ENCODE assay signal across 1 fruit fly cellular context in genomic region chr3R:4989150-4990017, dm6.
TF ChIP-seq lines count a peak whose summit lies in the region.

No protein-coding gene starts in this region.

TF ChIP-seq in whole organism, embryonic, 481 proteins besides CTCF, POLR2A, EP300 and RAD21 (continued from another document and continues in another):
- TF ChIP-seq vvl (GFP tag; IDR thresholded peaks at IDR 0.05; lab: Robert Waterston, UW) = no peak
- no peak for TF ChIP-seq CG1024 (GFP tag; IDR thresholded peaks at IDR 0.05; lab: Robert Waterston, UW)
- TF ChIP-seq CG2202 (tag; optimal IDR thresholded peaks at IDR 0.05; lab: Kevin White, UChicago) = peak; percentile 57
- TF ChIP-seq H2.0 (GFP tag; IDR thresholded peaks at IDR 0.05; lab: Robert Waterston, UW) = no peak
- TF ChIP-seq en (GFP tag; optimal IDR thresholded peaks at IDR 0.05; lab: Kevin White, UChicago) = peak; percentile 36
- TF ChIP-seq pb (GFP tag; optimal IDR thresholded peaks at IDR 0.05; lab: Kevin White, UChicago) = no peak
- TF ChIP-seq nmo (GFP tag; optimal IDR thresholded peaks at IDR 0.05; lab: Kevin White, UChicago) = peak; percentile 80
- no peak for TF ChIP-seq CG8478 (optimal IDR thresholded peaks at IDR 0.05; lab: Kevin White, UChicago)
- no peak for TF ChIP-seq CG9932 (GFP tag; IDR thresholded peaks at IDR 0.05; lab: Robert Waterston, UW)
- no peak for TF ChIP-seq amos (GFP tag; IDR thresholded peaks at IDR 0.05; lab: Robert Waterston, UW; ENCODE audit: partially characterized antibody)
- no peak for TF ChIP-seq Dfd (GFP tag; optimal IDR thresholded peaks at IDR 0.05; lab: Kevin White, UChicago)
- TF ChIP-seq fd3F (GFP tag; optimal IDR thresholded peaks at IDR 0.05; lab: Kevin White, UChicago) = no peak
- TF ChIP-seq CG4854 (GFP tag; optimal IDR thresholded peaks at IDR 0.05; lab: Kevin White, UChicago) = no peak
- TF ChIP-seq crp (GFP tag; optimal IDR thresholded peaks at IDR 0.05; lab: Kevin White, UChicago) = no peak
- peak; percentile 13 for TF ChIP-seq abd-A (tag; optimal IDR thresholded peaks at IDR 0.05; lab: Kevin White, UChicago)
- TF ChIP-seq Awh (GFP tag; IDR thresholded peaks at IDR 0.05; lab: Robert Waterston, UW) = peak; percentile 30; the same call in 1 of the 2 replicates
- TF ChIP-seq CG12391 (tag; optimal IDR thresholded peaks at IDR 0.05; lab: Kevin White, UChicago) = peak; percentile 77
- no peak for TF ChIP-seq bowl (GFP tag; IDR thresholded peaks at IDR 0.05; lab: Robert Waterston, UW)
- TF ChIP-seq CG5245 (GFP tag; optimal IDR thresholded peaks at IDR 0.05; lab: Kevin White, UChicago) = peak; percentile 14
- peak; percentile 71 for TF ChIP-seq CG31441 (GFP tag; IDR thresholded peaks at IDR 0.05; lab: Robert Waterston, UW)
- TF ChIP-seq CG12219 (GFP tag; optimal IDR thresholded peaks at IDR 0.05; lab: Kevin White, UChicago) = no peak
- TF ChIP-seq CG15696 (tag; optimal IDR thresholded peaks at IDR 0.05; lab: Kevin White, UChicago) = peak; percentile 82
- no peak for TF ChIP-seq CG17802 (tag; optimal IDR thresholded peaks at IDR 0.05; lab: Kevin White, UChicago)
- TF ChIP-seq CG17612 (GFP tag; IDR thresholded peaks at IDR 0.05; lab: Robert Waterston, UW) = no peak
- no peak for TF ChIP-seq luna (GFP tag; optimal IDR thresholded peaks at IDR 0.05; lab: Kevin White, UChicago)
- TF ChIP-seq HLH4C (GFP tag; IDR thresholded peaks at IDR 0.05; lab: Robert Waterston, UW; ENCODE audit: partially characterized antibody) = no peak
- no peak for TF ChIP-seq cas (GFP tag; IDR thresholded peaks at IDR 0.05; lab: Robert Waterston, UW)
- no peak for TF ChIP-seq CG16779 (GFP tag; IDR thresholded peaks at IDR 0.05; lab: Robert Waterston, UW)
- TF ChIP-seq Optix (GFP tag; IDR thresholded peaks at IDR 0.05; lab: Robert Waterston, UW) = no peak
- no peak for TF ChIP-seq CG3065 (GFP tag; optimal IDR thresholded peaks at IDR 0.05; lab: Kevin White, UChicago)
- no peak for TF ChIP-seq HHEX (GFP tag; optimal IDR thresholded peaks at IDR 0.05; lab: Kevin White, UChicago)
- no peak; the same call in 3 of the 4 replicates for TF ChIP-seq Gug (GFP tag; IDR thresholded peaks at IDR 0.05; lab: Robert Waterston, UW)
- no peak for TF ChIP-seq CG11695 (GFP tag; IDR thresholded peaks at IDR 0.05; lab: Robert Waterston, UW)
- no peak for TF ChIP-seq Oaz (GFP tag; IDR thresholded peaks at IDR 0.05; lab: Robert Waterston, UW)
- TF ChIP-seq al (GFP tag; IDR thresholded peaks at IDR 0.05; lab: Robert Waterston, UW) = no peak
- TF ChIP-seq CG1792 (GFP tag; optimal IDR thresholded peaks at IDR 0.05; lab: Kevin White, UChicago) = no peak
- TF ChIP-seq mld (GFP tag; IDR thresholded peaks at IDR 0.05; lab: Robert Waterston, UW; ENCODE audit: partially characterized antibody) = no peak
- no peak for TF ChIP-seq Jarid2 (GFP tag; optimal IDR thresholded peaks at IDR 0.05; lab: Kevin White, UChicago)
- TF ChIP-seq NfI (GFP tag; optimal IDR thresholded peaks at IDR 0.05; lab: Kevin White, UChicago) = no peak
- 0 out of 2 replicates have a peak, but pooled peaks have one; percentile 25 for TF ChIP-seq onecut (GFP tag; IDR thresholded peaks at IDR 0.05; lab: Robert Waterston, UW)
- no peak for TF ChIP-seq CG18011 (GFP tag; optimal IDR thresholded peaks at IDR 0.05; lab: Kevin White, UChicago)
- TF ChIP-seq CG7372 (GFP tag; IDR thresholded peaks at IDR 0.05; lab: Robert Waterston, UW) = no peak
- no peak for TF ChIP-seq gsb (GFP tag; IDR thresholded peaks at IDR 0.05; lab: Robert Waterston, UW)
- peak in 1 of 3 experiments; percentile 92 for TF ChIP-seq lola (GFP tag; optimal IDR thresholded peaks at IDR 0.05; lab: Kevin White, UChicago)
- peak; percentile 54 for TF ChIP-seq org-1 (GFP tag; optimal IDR thresholded peaks at IDR 0.05; lab: Kevin White, UChicago)
- peak; percentile 57 for TF ChIP-seq CHES-1-like (GFP tag; optimal IDR thresholded peaks at IDR 0.05; lab: Kevin White, UChicago)
- TF ChIP-seq HLH3B (GFP tag; IDR thresholded peaks at IDR 0.05; lab: Robert Waterston, UW) = no peak
- TF ChIP-seq gcm2 (GFP tag; optimal IDR thresholded peaks at IDR 0.05; lab: Kevin White, UChicago) = no peak
- TF ChIP-seq esg (GFP tag; conservative IDR thresholded peaks at IDR 0.05; lab: Robert Waterston, UW) = no peak; the same call in 1 of the 2 replicates
- TF ChIP-seq sr (GFP tag; IDR thresholded peaks at IDR 0.05; lab: Robert Waterston, UW) = no peak
- TF ChIP-seq lilli (GFP tag; optimal IDR thresholded peaks at IDR 0.05; lab: Kevin White, UChicago) = peak; percentile 49
- no peak for TF ChIP-seq CG2129 (GFP tag; IDR thresholded peaks at IDR 0.05; lab: Robert Waterston, UW; ENCODE audit: partially characterized antibody)
- TF ChIP-seq CG7745 (tag; optimal IDR thresholded peaks at IDR 0.05; lab: Kevin White, UChicago) = no peak
- peak; percentile 51 for TF ChIP-seq btn (GFP tag; optimal IDR thresholded peaks at IDR 0.05; lab: Kevin White, UChicago)
- no peak for TF ChIP-seq CG10431 (GFP tag; optimal IDR thresholded peaks at IDR 0.05; lab: Kevin White, UChicago)
- TF ChIP-seq HmgZ (tag; optimal IDR thresholded peaks at IDR 0.05; lab: Kevin White, UChicago) = no peak
- TF ChIP-seq cato (GFP tag; optimal IDR thresholded peaks at IDR 0.05; lab: Kevin White, UChicago; ENCODE audit: borderline replicate concordance) = peak; percentile 16
- no peak for TF ChIP-seq br (optimal IDR thresholded peaks at IDR 0.05; lab: Kevin White, UChicago)
- TF ChIP-seq sc (optimal IDR thresholded peaks at IDR 0.05; lab: Kevin White, UChicago) = no peak
- peak; percentile 15 for TF ChIP-seq sc (GFP tag; optimal IDR thresholded peaks at IDR 0.05; lab: Kevin White, UChicago)
- no peak for TF ChIP-seq sim (GFP tag; IDR thresholded peaks at IDR 0.05; lab: Robert Waterston, UW)
- TF ChIP-seq row (GFP tag; IDR thresholded peaks at IDR 0.05; lab: Robert Waterston, UW) = peak; percentile 57
- no peak for TF ChIP-seq bbx (GFP tag; IDR thresholded peaks at IDR 0.05; lab: Robert Waterston, UW; ENCODE audit: partially characterized antibody)
- TF ChIP-seq eve (GFP tag; optimal IDR thresholded peaks at IDR 0.05; lab: Kevin White, UChicago) = peak in 1 of 2 experiments; percentile 80
- TF ChIP-seq crc (GFP tag; optimal IDR thresholded peaks at IDR 0.05; lab: Kevin White, UChicago) = no peak
- no peak for TF ChIP-seq Hey (tag; optimal IDR thresholded peaks at IDR 0.05; lab: Kevin White, UChicago)
- no peak for TF ChIP-seq CG4730 (GFP tag; IDR thresholded peaks at IDR 0.05; lab: Robert Waterston, UW)
- no peak for TF ChIP-seq vfl (GFP tag; optimal IDR thresholded peaks at IDR 0.05; lab: Kevin White, UChicago)
- TF ChIP-seq emc (GFP tag; optimal IDR thresholded peaks at IDR 0.05; lab: Kevin White, UChicago) = no peak
- no peak for TF ChIP-seq D (optimal IDR thresholded peaks at IDR 0.05; lab: Kevin White, UChicago)
- TF ChIP-seq D (GFP tag; optimal IDR thresholded peaks at IDR 0.05; lab: Kevin White, UChicago) = peak; percentile 79
- peak; percentile 3 for TF ChIP-seq lab (GFP tag; optimal IDR thresholded peaks at IDR 0.05; lab: Kevin White, UChicago)
- TF ChIP-seq Dad (GFP tag; optimal IDR thresholded peaks at IDR 0.05; lab: Kevin White, UChicago) = no peak
- TF ChIP-seq otp (GFP tag; IDR thresholded peaks at IDR 0.05; lab: Robert Waterston, UW) = no peak
- TF ChIP-seq pros (GFP tag; optimal IDR thresholded peaks at IDR 0.05; lab: Kevin White, UChicago) = peak; percentile 83
- TF ChIP-seq insv (GFP tag; optimal IDR thresholded peaks at IDR 0.05; lab: Kevin White, UChicago) = no peak
- peak; percentile 15 for TF ChIP-seq CG17385 (GFP tag; optimal IDR thresholded peaks at IDR 0.05; lab: Kevin White, UChicago)
- no peak for TF ChIP-seq corto (GFP tag; optimal IDR thresholded peaks at IDR 0.05; lab: Kevin White, UChicago)
- TF ChIP-seq mirr (GFP tag; optimal IDR thresholded peaks at IDR 0.05; lab: Kevin White, UChicago) = no peak
- peak; percentile 53 for TF ChIP-seq gcm (GFP tag; optimal IDR thresholded peaks at IDR 0.05; lab: Kevin White, UChicago)
- TF ChIP-seq YL-1 (GFP tag; optimal IDR thresholded peaks at IDR 0.05; lab: Kevin White, UChicago) = no peak
- no peak for TF ChIP-seq C15 (GFP tag; IDR thresholded peaks at IDR 0.05; lab: Robert Waterston, UW)
- TF ChIP-seq CG12659 (GFP tag; optimal IDR thresholded peaks at IDR 0.05; lab: Kevin White, UChicago) = peak; percentile 23
- TF ChIP-seq CG31224 (GFP tag; IDR thresholded peaks at IDR 0.05; lab: Robert Waterston, UW) = no peak
- no peak for TF ChIP-seq CG7928 (GFP tag; optimal IDR thresholded peaks at IDR 0.05; lab: Kevin White, UChicago)
- peak; percentile 3 for TF ChIP-seq CG3838 (GFP tag; optimal IDR thresholded peaks at IDR 0.05; lab: Kevin White, UChicago)
- peak; percentile 23 for TF ChIP-seq jing (GFP tag; optimal IDR thresholded peaks at IDR 0.05; lab: Kevin White, UChicago)
- no peak for TF ChIP-seq trh (GFP tag; optimal IDR thresholded peaks at IDR 0.05; lab: Kevin White, UChicago)
- no peak for TF ChIP-seq Rfx (GFP tag; IDR thresholded peaks at IDR 0.05; lab: Robert Waterston, UW)
- TF ChIP-seq CG17359 (tag; optimal IDR thresholded peaks at IDR 0.05; lab: Kevin White, UChicago) = no peak
- peak; percentile 58 for TF ChIP-seq fd96Cb (tag; optimal IDR thresholded peaks at IDR 0.05; lab: Kevin White, UChicago)
- TF ChIP-seq CG17568 (GFP tag; optimal IDR thresholded peaks at IDR 0.05; lab: Kevin White, UChicago) = no peak
- TF ChIP-seq odd (GFP tag; optimal IDR thresholded peaks at IDR 0.05; lab: Kevin White, UChicago) = peak; percentile 44
- TF ChIP-seq BtbVII (GFP tag; optimal IDR thresholded peaks at IDR 0.05; lab: Kevin White, UChicago) = peak; percentile 12
- TF ChIP-seq Pdp1 (GFP tag; optimal IDR thresholded peaks at IDR 0.05; lab: Kevin White, UChicago) = peak; percentile 32 to 54
- peak; percentile 75 for TF ChIP-seq CG10267 (tag; optimal IDR thresholded peaks at IDR 0.05; lab: Kevin White, UChicago)
- TF ChIP-seq HLH54F (GFP tag; optimal IDR thresholded peaks at IDR 0.05; lab: Kevin White, UChicago) = peak; percentile 17
- peak; percentile 47 for TF ChIP-seq Blimp-1 (GFP tag; optimal IDR thresholded peaks at IDR 0.05; lab: Kevin White, UChicago)
- no peak for TF ChIP-seq Rx (GFP tag; IDR thresholded peaks at IDR 0.05; lab: Robert Waterston, UW)
- no peak for TF ChIP-seq Sin3A (optimal IDR thresholded peaks at IDR 0.05; lab: Kevin White, UChicago)
- peak; percentile 69 for TF ChIP-seq CG33557 (GFP tag; optimal IDR thresholded peaks at IDR 0.05; lab: Kevin White, UChicago)
- peak; percentile 87 for TF ChIP-seq zen (tag; optimal IDR thresholded peaks at IDR 0.05; lab: Kevin White, UChicago)
- no peak for TF ChIP-seq fu2 (GFP tag; optimal IDR thresholded peaks at IDR 0.05; lab: Kevin White, UChicago)
- peak; percentile 27 for TF ChIP-seq CG8290 (GFP tag; optimal IDR thresholded peaks at IDR 0.05; lab: Kevin White, UChicago)
- TF ChIP-seq CG8290 (tag; optimal IDR thresholded peaks at IDR 0.05; lab: Kevin White, UChicago) = peak in 1 of 2 experiments; percentile 9
- no peak for TF ChIP-seq ara (GFP tag; IDR thresholded peaks at IDR 0.05; lab: Robert Waterston, UW)
- TF ChIP-seq HmgD (GFP tag; optimal IDR thresholded peaks at IDR 0.05; lab: Kevin White, UChicago) = no peak
- no peak for TF ChIP-seq CG7271 (tag; optimal IDR thresholded peaks at IDR 0.05; lab: Kevin White, UChicago)
- peak; percentile 7; the same call in 1 of the 2 replicates for TF ChIP-seq sob (GFP tag; IDR thresholded peaks at IDR 0.05; lab: Robert Waterston, UW)
- TF ChIP-seq CG4282 (GFP tag; optimal IDR thresholded peaks at IDR 0.05; lab: Kevin White, UChicago) = no peak
- TF ChIP-seq CG5953 (GFP tag; IDR thresholded peaks at IDR 0.05; lab: Robert Waterston, UW) = no peak
- no peak for TF ChIP-seq MTF-1 (GFP tag; optimal IDR thresholded peaks at IDR 0.05; lab: Kevin White, UChicago; ENCODE audit: borderline replicate concordance)
- no peak for TF ChIP-seq tup (GFP tag; optimal IDR thresholded peaks at IDR 0.05; lab: Kevin White, UChicago)
- peak; percentile 34 for TF ChIP-seq CG8089 (GFP tag; optimal IDR thresholded peaks at IDR 0.05; lab: Kevin White, UChicago)
- TF ChIP-seq vnd (GFP tag; IDR thresholded peaks at IDR 0.05; lab: Robert Waterston, UW; ENCODE audit: partially characterized antibody) = no peak
- TF ChIP-seq jigr1 (GFP tag; IDR thresholded peaks at IDR 0.05; lab: Robert Waterston, UW) = no peak
- TF ChIP-seq CG2889 (GFP tag; IDR thresholded peaks at IDR 0.05; lab: Robert Waterston, UW) = no peak
- TF ChIP-seq CG10321 (GFP tag; IDR thresholded peaks at IDR 0.05; lab: Robert Waterston, UW) = no peak
- TF ChIP-seq hth (optimal IDR thresholded peaks at IDR 0.05; lab: Kevin White, UChicago) = no peak
- no peak for TF ChIP-seq wor (GFP tag; IDR thresholded peaks at IDR 0.05; lab: Robert Waterston, UW)
- no peak for TF ChIP-seq CG14441 (GFP tag; IDR thresholded peaks at IDR 0.05; lab: Robert Waterston, UW)
- no peak for TF ChIP-seq CkIIα-i1 (GFP tag; IDR thresholded peaks at IDR 0.05; lab: Robert Waterston, UW)
- no peak for TF ChIP-seq hb (GFP tag; IDR thresholded peaks at IDR 0.05; lab: Robert Waterston, UW; ENCODE audit: partially characterized antibody)
- TF ChIP-seq Adf1 (GFP tag; IDR thresholded peaks at IDR 0.05; lab: Robert Waterston, UW) = no peak
- TF ChIP-seq Neu2 (GFP tag; optimal IDR thresholded peaks at IDR 0.05; lab: Kevin White, UChicago; ENCODE audit: borderline replicate concordance) = no peak
- TF ChIP-seq gsb-n (tag; optimal IDR thresholded peaks at IDR 0.05; lab: Kevin White, UChicago) = peak; percentile 29
- TF ChIP-seq Hand (GFP tag; optimal IDR thresholded peaks at IDR 0.05; lab: Kevin White, UChicago) = no peak
- TF ChIP-seq CG1832 (GFP tag; optimal IDR thresholded peaks at IDR 0.05; lab: Kevin White, UChicago) = no peak
- no peak for TF ChIP-seq Atf6 (GFP tag; IDR thresholded peaks at IDR 0.05; lab: Robert Waterston, UW)
- TF ChIP-seq CG31388 (GFP tag; optimal IDR thresholded peaks at IDR 0.05; lab: Kevin White, UChicago) = no peak
- TF ChIP-seq dmrt11E (tag; optimal IDR thresholded peaks at IDR 0.05; lab: Kevin White, UChicago) = peak; percentile 83
- no peak for TF ChIP-seq sna (GFP tag; IDR thresholded peaks at IDR 0.05; lab: Robert Waterston, UW; ENCODE audit: partially characterized antibody)
- no peak for TF ChIP-seq Ets97D (GFP tag; optimal IDR thresholded peaks at IDR 0.05; lab: Kevin White, UChicago)
- TF ChIP-seq pan (optimal IDR thresholded peaks at IDR 0.05; lab: Kevin White, UChicago) = no peak
- no peak for TF ChIP-seq pan (GFP tag; optimal IDR thresholded peaks at IDR 0.05 in 1 of 2, IDR thresholded peaks at IDR 0.05 in 1 of 2)
- 0 out of 2 replicates have a peak, but pooled peaks have one; percentile 4 for TF ChIP-seq ranshi (GFP tag; IDR thresholded peaks at IDR 0.05; lab: Robert Waterston, UW)
